Worm (Caenorhabditis elegans) whole organism, late embryonic: ENCODE results near the gene fipr-21.

Experiments
- C38D4.7 ChIP-seq: fragments of 200-800 bp; sonication (Bioruptor generic); optimal IDR thresholded peaks from 2 replicates; lab custom pipeline; 2018; ENCODE audit warnings: mild to moderate bottlenecking, missing genetic modification characterization, moderate library complexity, missing compliant biosample characterization
- K09A11.1 ChIP-seq: sonication (generic microtip); optimal IDR thresholded peaks from 2 replicates; lab custom pipeline; 2017; ENCODE audit warnings: antibody characterized with exemption, mild to moderate bottlenecking, missing genetic modification characterization, missing compliant biosample characterization; ENCODE audit not compliant: insufficient read depth
- ama-1 ChIP-seq: fragments of 150-350 bp; optimal IDR thresholded peaks from 2 replicates; lab custom pipeline; 2014
- ceh-30 ChIP-seq: fragments of 150-350 bp; optimal IDR thresholded peaks from 2 replicates; lab custom pipeline; 2014; ENCODE audit warnings: missing biosample characterization, missing genetic modification characterization
- ceh-48 ChIP-seq: sonication (generic microtip); optimal IDR thresholded peaks from 2 replicates; lab custom pipeline; 2016; ENCODE audit warnings: missing genetic modification characterization, inconsistent platforms, missing compliant biosample characterization
- elt-2 ChIP-seq: sonication (generic microtip); optimal IDR thresholded peaks from 2 replicates; lab custom pipeline; 2016; ENCODE audit warnings: missing genetic modification reagents, missing genetic modification characterization, missing compliant biosample characterization
- fkh-6 ChIP-seq: sonication (generic microtip); optimal IDR thresholded peaks from 2 replicates; lab custom pipeline; 2016; ENCODE audit warnings: missing genetic modification characterization, missing compliant biosample characterization
- lin-11 ChIP-seq: fragments of 200-800 bp; sonication (Bioruptor generic); optimal IDR thresholded peaks from 2 replicates; lab custom pipeline; 2018; ENCODE audit warnings: mild to moderate bottlenecking, missing genetic modification characterization, missing compliant biosample characterization
- nfya-1 ChIP-seq: sonication (generic microtip); optimal IDR thresholded peaks from 2 replicates; lab custom pipeline; 2017; ENCODE audit warnings: missing genetic modification characterization, mild to moderate bottlenecking, missing compliant biosample characterization, antibody characterized with exemption, moderate library complexity
- pat-9 ChIP-seq: fragments of 200-800 bp; sonication (Bioruptor generic); optimal IDR thresholded peaks from 2 replicates; lab custom pipeline; 2018; ENCODE audit warnings: mild to moderate bottlenecking, missing genetic modification characterization, moderate library complexity, missing compliant biosample characterization
- pqm-1 ChIP-seq: sonication (generic microtip); optimal IDR thresholded peaks from 2 replicates; lab custom pipeline; 2016; ENCODE audit warnings: missing genetic modification characterization, missing compliant biosample characterization
- syd-9 ChIP-seq: sonication (generic microtip); optimal IDR thresholded peaks from 2 replicates; lab custom pipeline; 2016; ENCODE audit warnings: mild to moderate bottlenecking, missing genetic modification characterization, moderate library complexity, missing compliant biosample characterization
- tbx-2 ChIP-seq: sonication (generic microtip); optimal IDR thresholded peaks from 2 replicates; lab custom pipeline; 2016; ENCODE audit warnings: missing genetic modification characterization, missing compliant biosample characterization

DNA sequence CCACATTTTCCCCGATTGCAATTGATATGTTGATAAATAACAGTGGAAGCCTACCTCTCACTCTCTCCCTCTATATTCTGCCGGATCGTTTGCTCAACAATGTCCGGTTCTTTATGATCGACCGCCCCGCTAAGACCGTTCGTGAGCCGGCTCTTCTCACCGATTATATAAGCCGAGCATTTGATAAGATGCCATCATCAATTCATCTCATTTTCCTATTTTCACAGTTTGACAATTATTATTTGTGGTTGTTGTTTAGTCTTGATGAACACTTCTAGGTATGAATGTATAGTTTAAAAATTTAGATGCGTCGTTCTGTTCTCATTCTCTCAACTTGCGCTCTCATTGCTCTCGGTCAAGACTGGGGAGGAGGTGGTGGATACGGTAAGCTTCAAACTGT, 31.8 kb downstream of the fipr-21 start, which contains the start of gene idpa-3:
- no peak for TF ChIP-seq lin-11 (tag; lab: Kevin White, UChicago)
- TF ChIP-seq syd-9 (tag; lab: Kevin White, UChicago) = no peak
- TF ChIP-seq ceh-30 (tag; lab: Kevin White, UChicago) = no peak
- TF ChIP-seq tbx-2 (tag; lab: Kevin White, UChicago) = no peak
- TF ChIP-seq pat-9 (tag; lab: Kevin White, UChicago) = no peak
- no peak for TF ChIP-seq pqm-1 (tag; lab: Kevin White, UChicago)
- TF ChIP-seq ama-1 (lab: Kevin White, UChicago) = no peak
- TF ChIP-seq nfya-1 (tag; lab: Kevin White, UChicago) = no peak
- no peak for TF ChIP-seq elt-2
- no peak for TF ChIP-seq K09A11.1 (tag; lab: Kevin White, UChicago)
- TF ChIP-seq fkh-6 (tag; lab: Kevin White, UChicago) = no peak
- TF ChIP-seq ceh-48 = no peak
- TF ChIP-seq C38D4.7 (GFP tag; lab: Kevin White, UChicago) = no peak
